Worm (Caenorhabditis elegans) whole organism, L4 larva: Measurements from ENCODE around the gene mrpl-16.

Experiments used
- F37D6.2 ChIP-seq: sonication (generic microtip); optimal IDR thresholded peaks from 2 replicates; lab custom pipeline; 2016; ENCODE audit warnings: mild to moderate bottlenecking, missing genetic modification characterization, missing compliant biosample characterization
- F49E8.2 ChIP-seq: sonication (generic microtip); optimal IDR thresholded peaks from 2 replicates; lab custom pipeline; 2016; ENCODE audit warnings: missing compliant biosample characterization, mild to moderate bottlenecking, missing genetic modification characterization, borderline replicate concordance
- T20F7.1 ChIP-seq: fragments of 200-800 bp; sonication (Bioruptor generic); optimal IDR thresholded peaks from 2 replicates; lab custom pipeline; 2018; ENCODE audit warnings: mild to moderate bottlenecking, missing genetic modification characterization, missing compliant biosample characterization
- T26A8.4 ChIP-seq: fragments of 200-800 bp; sonication (Bioruptor generic); IDR thresholded peaks from 2 replicates; pipeline ENCODE4 v1.3.6; 2022; ENCODE audit warnings: missing genetic modification characterization, missing compliant biosample characterization
- Y105C5A.15 ChIP-seq: fragments of 200-800 bp; sonication (Bioruptor generic); IDR thresholded peaks from 2 replicates; pipeline ENCODE4 v1.3.6; 2022; ENCODE audit warnings: missing genetic modification characterization, missing compliant biosample characterization
- Y5F2A.4 ChIP-seq: fragments of 200-800 bp; sonication (Bioruptor generic); optimal IDR thresholded peaks from 2 replicates; lab custom pipeline; 2018; ENCODE audit warnings: mild to moderate bottlenecking, missing genetic modification characterization, missing compliant biosample characterization
- ZK546.5 ChIP-seq, 2 experiments: sonication (generic microtip); optimal IDR thresholded peaks; 2 replicates each; lab custom pipeline; 2017; ENCODE audit warnings: missing biosample characterization in 2 of 2, missing genetic modification characterization in 2 of 2
- ama-1 ChIP-seq: fragments of 150-350 bp; optimal IDR thresholded peaks from 2 replicates; lab custom pipeline; 2014; ENCODE audit warnings: inconsistent platforms, mixed read lengths
- ceh-32 ChIP-seq: sonication (generic microtip); optimal IDR thresholded peaks from 2 replicates; lab custom pipeline; 2016; ENCODE audit warnings: mild to moderate bottlenecking, missing genetic modification characterization, missing compliant biosample characterization; ENCODE audit not compliant: poor library complexity
- ceh-44 ChIP-seq: fragments of 200-800 bp; sonication (Bioruptor generic); IDR thresholded peaks from 2 replicates; pipeline ENCODE4 v1.3.6; 2022; ENCODE audit warnings: missing genetic modification reagents, missing genetic modification characterization, missing compliant biosample characterization
- ces-1 ChIP-seq: fragments of 150-350 bp; sonication (generic microtip); optimal IDR thresholded peaks from 4 replicates; lab custom pipeline; 2014; ENCODE audit warnings: missing biosample characterization, missing genetic modification reagents, missing genetic modification characterization
- cey-2 ChIP-seq: sonication (generic microtip); optimal IDR thresholded peaks from 3 replicates; lab custom pipeline; 2017; ENCODE audit warnings: missing genetic modification characterization, mild to moderate bottlenecking, missing compliant biosample characterization, antibody characterized with exemption, borderline replicate concordance; ENCODE audit not compliant: insufficient read depth
- dpl-1 ChIP-seq: fragments of 150-350 bp; optimal IDR thresholded peaks from 2 replicates; lab custom pipeline; 2014; ENCODE audit warnings: missing biosample characterization, missing genetic modification reagents, missing genetic modification characterization
- duxl-1 ChIP-seq: sonication (generic microtip); optimal IDR thresholded peaks from 2 replicates; lab custom pipeline; 2016; ENCODE audit warnings: mild to moderate bottlenecking, missing genetic modification characterization, moderate library complexity, missing compliant biosample characterization; ENCODE audit not compliant: poor library complexity
- dve-1 ChIP-seq: sonication (generic microtip); optimal IDR thresholded peaks from 2 replicates; lab custom pipeline; 2017; ENCODE audit warnings: antibody characterized with exemption, mild to moderate bottlenecking, missing genetic modification characterization, missing compliant biosample characterization; ENCODE audit not compliant: insufficient read depth
- fkh-10 ChIP-seq: fragments of 150-350 bp; optimal IDR thresholded peaks from 2 replicates; lab custom pipeline; 2014; ENCODE audit warnings: missing biosample characterization, missing genetic modification reagents, missing genetic modification characterization
- fos-1 ChIP-seq: fragments of 150-350 bp; optimal IDR thresholded peaks from 2 replicates; lab custom pipeline; 2014; ENCODE audit warnings: missing biosample characterization, missing genetic modification characterization
- gei-8 ChIP-seq: fragments of 200-800 bp; sonication (Bioruptor generic); optimal IDR thresholded peaks from 2 replicates; lab custom pipeline; 2018; ENCODE audit warnings: mild to moderate bottlenecking, missing genetic modification characterization, missing compliant biosample characterization
- hif-1 ChIP-seq, 2 experiments: sonication (generic microtip); optimal IDR thresholded peaks; 2 replicates each; lab custom pipeline; 2016 to 2017; ENCODE audit warnings: missing compliant biosample characterization in 2 of 2, missing genetic modification characterization in 2 of 2, missing genetic modification reagents in 2 of 2, missing genotype in 2 of 2, mild to moderate bottlenecking in 1 of 2
- hlh-11 ChIP-seq: fragments of 200-800 bp; sonication (Bioruptor generic); optimal IDR thresholded peaks from 2 replicates; lab custom pipeline; 2018; ENCODE audit warnings: mild to moderate bottlenecking, missing genetic modification characterization, missing compliant biosample characterization
- hlh-30 ChIP-seq: sonication (generic microtip); optimal IDR thresholded peaks from 2 replicates; lab custom pipeline; 2017; ENCODE audit warnings: antibody characterized with exemption, mild to moderate bottlenecking, missing genetic modification characterization, missing compliant biosample characterization; ENCODE audit not compliant: insufficient read depth
- hmg-1.1 ChIP-seq: fragments of 200-800 bp; sonication (Bioruptor generic); IDR thresholded peaks from 2 replicates; pipeline ENCODE4 v1.3.6; 2022; ENCODE audit warnings: missing genetic modification reagents, missing genetic modification characterization, missing compliant biosample characterization
- jun-1 ChIP-seq: fragments of 150-350 bp; optimal IDR thresholded peaks from 2 replicates; lab custom pipeline; 2014; ENCODE audit warnings: missing biosample characterization, missing genetic modification reagents, missing genetic modification characterization
- lim-7 ChIP-seq: fragments of 200-800 bp; sonication (Bioruptor generic); IDR thresholded peaks from 2 replicates; pipeline ENCODE4 v1.3.6; 2022; ENCODE audit warnings: missing genetic modification characterization, missing compliant biosample characterization
- lin-1 ChIP-seq: fragments of 200-800 bp; sonication (Bioruptor generic); IDR thresholded peaks from 2 replicates; pipeline ENCODE4 v1.3.6; 2022; ENCODE audit warnings: missing genetic modification reagents, missing genetic modification characterization, missing compliant biosample characterization
- lin-13 ChIP-seq: fragments of 150-350 bp; optimal IDR thresholded peaks from 2 replicates; lab custom pipeline; 2014; ENCODE audit warnings: missing biosample characterization, missing genetic modification reagents, missing genetic modification characterization
- lin-15B ChIP-seq: fragments of 150-350 bp; sonication (generic microtip); optimal IDR thresholded peaks from 3 replicates; lab custom pipeline; 2014; ENCODE audit warnings: missing biosample characterization, missing genetic modification characterization
- lin-38 ChIP-seq: fragments of 200-800 bp; sonication (Bioruptor generic); IDR thresholded peaks from 2 replicates; pipeline ENCODE4 v1.3.6; 2022; ENCODE audit warnings: missing genetic modification reagents, missing genetic modification characterization, missing compliant biosample characterization
- lin-39 ChIP-seq: fragments of 150-350 bp; optimal IDR thresholded peaks from 2 replicates; lab custom pipeline; 2014; ENCODE audit warnings: missing biosample characterization, missing genetic modification reagents, missing genetic modification characterization
- lir-3 ChIP-seq: sonication (generic microtip); optimal IDR thresholded peaks from 2 replicates; lab custom pipeline; 2016; ENCODE audit warnings: mild to moderate bottlenecking, missing genetic modification characterization, missing compliant biosample characterization
- mdt-29 ChIP-seq: fragments of 200-800 bp; sonication (Bioruptor generic); IDR thresholded peaks from 2 replicates; pipeline ENCODE4 v1.3.6; 2022; ENCODE audit warnings: missing genetic modification reagents, missing genetic modification characterization, missing compliant biosample characterization
- mxl-2 ChIP-seq: fragments of 200-800 bp; sonication (Bioruptor generic); conservative IDR thresholded peaks from 2 replicates; pipeline ENCODE4 v1.3.6; 2022; ENCODE audit warnings: missing genetic modification reagents, missing genetic modification characterization, missing compliant biosample characterization
- nhr-28 ChIP-seq: fragments of 150-350 bp; optimal IDR thresholded peaks from 2 replicates; lab custom pipeline; 2014; ENCODE audit warnings: missing biosample characterization, missing genetic modification characterization
- nhr-48 ChIP-seq: sonication (generic microtip); optimal IDR thresholded peaks from 2 replicates; lab custom pipeline; 2016; ENCODE audit warnings: mild to moderate bottlenecking, missing genetic modification characterization, missing compliant biosample characterization
- nhr-76 ChIP-seq: fragments of 150-350 bp; optimal IDR thresholded peaks from 2 replicates; lab custom pipeline; 2014; ENCODE audit warnings: missing biosample characterization, missing genetic modification characterization
- pha-4 ChIP-seq, 2 experiments: fragments of 150-350 bp in 1 of 2; fragments of 200-800 bp in 1 of 2; sonication (Bioruptor generic) in 1 of 2; IDR thresholded peaks in 1 of 2; optimal IDR thresholded peaks in 1 of 2; 2 replicates each; pipeline versions ENCODE4 v1.3.6 to Lab custom; 2014 to 2022; ENCODE audit warnings: missing genetic modification characterization in 2 of 2, missing genetic modification reagents in 2 of 2, missing biosample characterization in 1 of 2, missing compliant biosample characterization in 1 of 2
- rbr-2 ChIP-seq: sonication (generic microtip); optimal IDR thresholded peaks from 2 replicates; lab custom pipeline; 2016; ENCODE audit warnings: missing genotype, missing genetic modification characterization, missing compliant biosample characterization
- saeg-2 ChIP-seq: fragments of 200-800 bp; sonication (Bioruptor generic); IDR thresholded peaks from 2 replicates; pipeline ENCODE4 v1.3.6; 2022; ENCODE audit warnings: missing genetic modification reagents, missing genetic modification characterization, missing compliant biosample characterization
- spr-1 ChIP-seq: sonication (generic microtip); optimal IDR thresholded peaks from 2 replicates; lab custom pipeline; 2016; ENCODE audit warnings: mild to moderate bottlenecking, missing genetic modification characterization, missing compliant biosample characterization
- unc-130 ChIP-seq: sonication (generic microtip); optimal IDR thresholded peaks from 2 replicates; lab custom pipeline; 2016; ENCODE audit warnings: missing genetic modification reagents, missing genetic modification characterization, missing compliant biosample characterization
- unc-62 ChIP-seq, 3 experiments: fragments of 150-350 bp in 1 of 3; sonication (generic microtip); optimal IDR thresholded peaks in 2 of 3; peaks in 1 of 3; 1 replicate in 1 of 3; 2 replicates in 2 of 3; lab custom pipeline; 2014 to 2017; ENCODE audit warnings: missing biosample characterization in 3 of 3, missing genetic modification characterization in 3 of 3, missing genetic modification reagents in 3 of 3, missing genotype in 1 of 3
- zfp-2 ChIP-seq: sonication (generic microtip); optimal IDR thresholded peaks from 2 replicates; lab custom pipeline; 2016; ENCODE audit warnings: mild to moderate bottlenecking, missing genetic modification characterization, missing compliant biosample characterization
- zfp-3 ChIP-seq: fragments of 200-800 bp; sonication (Bioruptor generic); conservative IDR thresholded peaks from 2 replicates; pipeline ENCODE4 v1.3.6; 2022; ENCODE audit warnings: missing genetic modification reagents, missing genetic modification characterization, missing compliant biosample characterization
- zip-11 ChIP-seq: fragments of 200-800 bp; sonication (Bioruptor generic); IDR thresholded peaks from 2 replicates; pipeline ENCODE4 v1.3.6; 2022; ENCODE audit warnings: missing genetic modification characterization, missing compliant biosample characterization
- zip-2 ChIP-seq: fragments of 150-350 bp; optimal IDR thresholded peaks from 2 replicates; lab custom pipeline; 2014; ENCODE audit warnings: missing biosample characterization, missing genetic modification characterization

The mrpl-16 gene

ce11 chrIII:4754001-4754561, 49.9 kb downstream of the mrpl-16 start, which contains the start of the genes rps-0 and rbg-3 (continued):
- no peak for TF ChIP-seq lir-3 (tag; lab: Kevin White, UChicago)
- TF ChIP-seq nhr-48 (tag; lab: Kevin White, UChicago), result peak; percentile 46
- TF ChIP-seq saeg-2 (GFP tag; lab: Robert Waterston, UW), result no peak
- peak; percentile 93 for TF ChIP-seq dpl-1
- no peak for TF ChIP-seq F49E8.2 (tag; lab: Kevin White, UChicago)
- TF ChIP-seq mxl-2, result no peak
- peak; percentile 83 for TF ChIP-seq hlh-30
- TF ChIP-seq ZK546.5 (tag; optimal IDR thresholded peaks at IDR 0.05; lab: Kevin White, UChicago), result peak in 1 of 2 experiments; percentile 58
- TF ChIP-seq T26A8.4 (GFP tag; lab: Robert Waterston, UW), result peak; percentile 74
- TF ChIP-seq Y5F2A.4 (GFP tag; lab: Kevin White, UChicago), result no peak
- no peak for TF ChIP-seq lin-39 (tag; lab: Kevin White, UChicago)
- TF ChIP-seq nhr-28 (tag; lab: Kevin White, UChicago), result peak; percentile 83
- TF ChIP-seq dve-1 (tag; lab: Kevin White, UChicago), result peak; percentile 97
- peak; percentile 83 for TF ChIP-seq hlh-11
- peak; percentile 77 for TF ChIP-seq zfp-2 (tag; lab: Kevin White, UChicago)
- peak; percentile 34 for TF ChIP-seq zip-2 (tag; lab: Kevin White, UChicago)
- TF ChIP-seq pha-4 (GFP tag; IDR thresholded peaks at IDR 0.05; lab: Robert Waterston, UW), result peak; percentile 37; the same call in 1 of the 2 replicates
- TF ChIP-seq pha-4 (tag; optimal IDR thresholded peaks at IDR 0.05; lab: Kevin White, UChicago), result peak; percentile 68
- peak; percentile 80 for TF ChIP-seq F37D6.2 (tag; lab: Kevin White, UChicago)
- no peak for TF ChIP-seq zip-11 (GFP tag; lab: Robert Waterston, UW)
- TF ChIP-seq lin-1 (GFP tag; lab: Robert Waterston, UW), result no peak
- TF ChIP-seq ces-1, result peak; percentile 68
- TF ChIP-seq fos-1 (tag; lab: Kevin White, UChicago), result no peak
- TF ChIP-seq unc-62 (GFP tag; optimal IDR thresholded peaks at IDR 0.05 in 1 of 2; lab: Kevin White, UChicago), result peak in 1 of 2 experiments; percentile 5
- no peak for TF ChIP-seq unc-62 (tag; optimal IDR thresholded peaks at IDR 0.05; lab: Kevin White, UChicago)
- TF ChIP-seq spr-1 (tag; lab: Kevin White, UChicago), result peak; percentile 80
- no peak for TF ChIP-seq ama-1 (lab: Kevin White, UChicago)
- TF ChIP-seq Y105C5A.15 (GFP tag; lab: Robert Waterston, UW), result no peak
- peak; percentile 53 for TF ChIP-seq zfp-3
- no peak for TF ChIP-seq mdt-29 (GFP tag; lab: Robert Waterston, UW)
- no peak for TF ChIP-seq lim-7 (GFP tag; lab: Robert Waterston, UW)
- TF ChIP-seq lin-38 (GFP tag; lab: Robert Waterston, UW), result peak; percentile 87
- peak; percentile 88 for TF ChIP-seq fkh-10 (GFP tag; lab: Kevin White, UChicago)
- TF ChIP-seq lin-13 (GFP tag; lab: Kevin White, UChicago), result peak; percentile 84
- peak; percentile 26 for TF ChIP-seq lin-15B
- peak; percentile 67 for TF ChIP-seq unc-130 (GFP tag; lab: Kevin White, UChicago)
- TF ChIP-seq ceh-32 (tag; lab: Kevin White, UChicago), result no peak
- TF ChIP-seq duxl-1 (tag; lab: Kevin White, UChicago), result peak; percentile 75
- TF ChIP-seq nhr-76 (tag; lab: Kevin White, UChicago), result no peak
- peak; percentile 88 for TF ChIP-seq rbr-2
- TF ChIP-seq hif-1 (tag; optimal IDR thresholded peaks at IDR 0.05; lab: Kevin White, UChicago), result peak; percentile 12 to 75
- no peak for TF ChIP-seq cey-2 (tag; lab: Kevin White, UChicago)
- TF ChIP-seq hmg-1.1 (GFP tag; lab: Robert Waterston, UW), result peak; percentile 83
- no peak for TF ChIP-seq gei-8 (GFP tag; lab: Kevin White, UChicago)
- TF ChIP-seq T20F7.1 (GFP tag; lab: Kevin White, UChicago), result peak; percentile 89
- TF ChIP-seq jun-1 (tag; lab: Kevin White, UChicago), result no peak
- no peak for TF ChIP-seq ceh-44 (GFP tag; lab: Robert Waterston, UW)
